Worm (Caenorhabditis elegans): ENCODE measurements around the gene tag-131.

- TF ChIP-seq nhr-19 (GFP tag; conservative IDR thresholded peaks at IDR 0.05), result no peak
- no peak for TF ChIP-seq mep-1 (tag; optimal IDR thresholded peaks at IDR 0.05)
- TF ChIP-seq fkh-8 (tag; optimal IDR thresholded peaks at IDR 0.05), result no peak
- no peak for TF ChIP-seq nhr-77 (tag; optimal IDR thresholded peaks at IDR 0.05)
- TF ChIP-seq nhr-11 (tag; optimal IDR thresholded peaks at IDR 0.05), result no peak
- no peak for TF ChIP-seq elt-3 (tag; optimal IDR thresholded peaks at IDR 0.05)
- no peak for TF ChIP-seq ama-1 (optimal IDR thresholded peaks at IDR 0.05)
- TF ChIP-seq Y116A8C.19 (tag; optimal IDR thresholded peaks at IDR 0.05; ENCODE audit: borderline replicate concordance), result no peak
- no peak for TF ChIP-seq lin-13 (GFP tag; optimal IDR thresholded peaks at IDR 0.05)
- TF ChIP-seq egl-27 (tag; optimal IDR thresholded peaks at IDR 0.05), result no peak
- no peak for TF ChIP-seq aly-2 (tag; optimal IDR thresholded peaks at IDR 0.05)
- no peak for TF ChIP-seq skn-1 (tag; optimal IDR thresholded peaks at IDR 0.05)
- no peak for TF ChIP-seq unc-130 (tag; optimal IDR thresholded peaks at IDR 0.05)
- TF ChIP-seq nhr-28 (tag; optimal IDR thresholded peaks at IDR 0.05), result no peak
These were observed 6.4 kb downstream of the tag-131 start, which contains the start of gene H38K22.9 for ce11 chrIII:4323859-4324258.
